Worm (Caenorhabditis elegans) whole organism, midembryonic: ENCODE data around the gene H20J04.9.

Experiments used
- cog-1 ChIP-seq: sonication (generic microtip); optimal IDR thresholded peaks from 2 replicates; lab custom pipeline; 2016; ENCODE audit warnings: missing genetic modification characterization, missing compliant biosample characterization
- flt-1 ChIP-seq: fragments of 200-800 bp; sonication (Bioruptor generic); IDR thresholded peaks from 2 replicates; pipeline ENCODE4 v1.3.6; 2022; ENCODE audit warnings: missing genetic modification characterization, missing compliant biosample characterization
- klf-2 ChIP-seq: fragments of 200-800 bp; sonication (Bioruptor generic); conservative IDR thresholded peaks from 2 replicates; pipeline ENCODE4 v1.3.6; 2022; ENCODE audit warnings: missing genetic modification reagents, missing genetic modification characterization, missing compliant biosample characterization
- med-1 ChIP-seq: sonication (generic microtip); optimal IDR thresholded peaks from 2 replicates; lab custom pipeline; 2017; ENCODE audit warnings: missing genetic modification characterization, mild to moderate bottlenecking, missing compliant biosample characterization, antibody characterized with exemption, missing genetic modification reagents; ENCODE audit not compliant: insufficient read depth
- ref-1 ChIP-seq: fragments of 200-800 bp; sonication (Bioruptor generic); conservative IDR thresholded peaks from 2 replicates; pipeline ENCODE4 v1.3.6; 2022; ENCODE audit warnings: missing genetic modification reagents, missing genetic modification characterization, missing compliant biosample characterization
- tab-1 ChIP-seq: fragments of 200-800 bp; sonication (Bioruptor generic); IDR thresholded peaks from 2 replicates; pipeline ENCODE4 v1.3.6; 2022; ENCODE audit warnings: missing genetic modification characterization, missing compliant biosample characterization
- ztf-23 ChIP-seq: fragments of 200-800 bp; sonication (Bioruptor generic); IDR thresholded peaks from 2 replicates; pipeline ENCODE4 v1.3.6; 2022; ENCODE audit warnings: missing genetic modification reagents, missing genetic modification characterization, missing compliant biosample characterization
- ztf-29 ChIP-seq: fragments of 200-800 bp; sonication (Bioruptor generic); IDR thresholded peaks from 2 replicates; pipeline ENCODE4 v1.3.6; 2022; ENCODE audit warnings: missing genetic modification reagents, missing genetic modification characterization, missing compliant biosample characterization

DNA sequence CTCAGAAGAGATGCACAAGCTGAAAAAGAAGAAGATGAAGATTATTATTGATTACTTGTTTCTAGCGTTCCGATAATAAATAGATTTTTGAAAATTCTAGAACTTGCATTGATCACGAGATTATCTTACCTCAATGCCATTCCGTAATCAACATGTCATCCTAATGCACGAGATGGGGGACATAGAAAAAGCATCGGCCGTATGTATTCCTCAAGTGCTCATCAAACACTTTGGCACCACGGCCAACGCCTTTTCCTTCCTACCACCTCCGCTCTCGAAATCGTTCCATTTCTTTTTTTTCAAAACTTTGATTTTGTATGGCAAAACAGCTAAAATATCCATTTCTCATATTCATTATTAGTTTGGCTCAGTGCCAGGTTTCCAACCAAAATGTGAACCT lies 7.8 kb downstream of the H20J04.9 start, which contains the start of gene lat-2:
- TF ChIP-seq klf-2 (GFP tag; lab: Robert Waterston, UW) (no peak), flt-1 (GFP tag; lab: Robert Waterston, UW) (no peak), tab-1 (GFP tag; lab: Robert Waterston, UW) (no peak), ztf-23 (GFP tag; lab: Robert Waterston, UW) (no peak), ztf-29 (GFP tag; lab: Robert Waterston, UW) (no peak), ref-1 (GFP tag; lab: Robert Waterston, UW) (no peak), med-1 (GFP tag; lab: Kevin White, UChicago) (no peak), cog-1 (tag; lab: Kevin White, UChicago) (no peak)
